Worm (Caenorhabditis elegans) whole organism, L4/young adult: ENCODE measurements around the gene F40G12.11.

ENCODE experiments used
- W03F9.2 ChIP-seq: fragments of 150-350 bp; optimal IDR thresholded peaks from 2 replicates; lab custom pipeline; 2014; ENCODE audit warnings: missing biosample characterization, missing genetic modification characterization
- him-1 ChIP-seq: sonication (generic microtip); optimal IDR thresholded peaks from 2 replicates; lab custom pipeline; 2016; ENCODE audit warnings: missing genotype, missing genetic modification reagents, missing genetic modification characterization, missing compliant biosample characterization

- TF ChIP-seq him-1 (tag; lab: Kevin White, UChicago): no peak
- TF ChIP-seq W03F9.2 (tag; lab: Kevin White, UChicago): no peak
These were observed 45.5 kb downstream of the F40G12.11 start, which contains the start of gene F47B8.8 for ce11 chrV:14331477-14331876.
